Fruit fly (Drosophila melanogaster) whole organism, adult: ENCODE results near the gene CG14983.

ENCODE experiments used
- CG11617 ChIP-seq: fragments of 200-800 bp; sonication (Bioruptor generic); optimal IDR thresholded peaks from 2 replicates; lab custom pipeline; 2017; ENCODE audit warnings: mild to moderate bottlenecking, missing biosample characterization, missing genetic modification reagents, missing genetic modification characterization
- CG12768 ChIP-seq: fragments of 200-800 bp; sonication (Bioruptor generic); optimal IDR thresholded peaks from 2 replicates; lab custom pipeline; 2017; ENCODE audit warnings: missing biosample characterization, missing genetic modification characterization, mild to moderate bottlenecking, moderate library complexity, missing genetic modification reagents
- CG14711 ChIP-seq: fragments of 200-800 bp; sonication (Bioruptor generic); optimal IDR thresholded peaks from 2 replicates; lab custom pipeline; 2018; ENCODE audit warnings: missing biosample characterization, mild to moderate bottlenecking, missing genetic modification characterization, moderate library complexity
- CG1620 ChIP-seq: fragments of 200-800 bp; sonication (Bioruptor generic); optimal IDR thresholded peaks from 2 replicates; lab custom pipeline; 2016; ENCODE audit warnings: missing biosample characterization, missing genetic modification characterization
- CG33017 ChIP-seq: fragments of 200-800 bp; sonication (Bioruptor generic); optimal IDR thresholded peaks from 2 replicates; lab custom pipeline; 2018; ENCODE audit warnings: missing biosample characterization, mild to moderate bottlenecking, missing genetic modification characterization, moderate library complexity
- CG7101 ChIP-seq: fragments of 200-800 bp; sonication (Bioruptor generic); optimal IDR thresholded peaks from 2 replicates; lab custom pipeline; 2018; ENCODE audit warnings: missing biosample characterization, mild to moderate bottlenecking, missing genetic modification characterization, moderate library complexity
- Mnt ChIP-seq: fragments of 200-800 bp; sonication (Bioruptor generic); optimal IDR thresholded peaks from 2 replicates; lab custom pipeline; 2016; ENCODE audit warnings: missing biosample characterization, mild to moderate bottlenecking, missing genetic modification characterization
- kay ChIP-seq: fragments of 200-800 bp; sonication (Bioruptor generic); peaks from one replicate; lab custom pipeline; 2016; ENCODE audit warnings: missing biosample characterization, missing genetic modification characterization, borderline replicate concordance
- ovo ChIP-seq: fragments of 200-800 bp; sonication (Bioruptor generic); optimal IDR thresholded peaks from 2 replicates; lab custom pipeline; 2016; ENCODE audit warnings: missing biosample characterization, missing genetic modification characterization
- tj ChIP-seq: fragments of 200-800 bp; sonication (Bioruptor generic); optimal IDR thresholded peaks from 3 replicates; lab custom pipeline; 2017; ENCODE audit warnings: missing biosample characterization, mild to moderate bottlenecking, missing genetic modification characterization, moderate library complexity

- TF ChIP-seq CG33017: no peak
- TF ChIP-seq ovo (GFP tag; lab: Kevin White, UChicago): no peak
- no peak for TF ChIP-seq CG7101 (tag; lab: Kevin White, UChicago)
- no peak for TF ChIP-seq kay (GFP tag; lab: Kevin White, UChicago)
- no peak for TF ChIP-seq Mnt (GFP tag; lab: Kevin White, UChicago)
- no peak for TF ChIP-seq CG12768 (GFP tag; lab: Kevin White, UChicago)
- no peak for TF ChIP-seq tj
- TF ChIP-seq CG1620 (GFP tag; lab: Kevin White, UChicago): no peak
- no peak for TF ChIP-seq CG11617
- TF ChIP-seq CG14711 (tag; lab: Kevin White, UChicago): no peak
Measured at dm6 chr3L:3978762-3979516, 29.8 kb upstream of the CG14983 start.
